Worm (Caenorhabditis elegans) whole organism, late embryonic: ENCODE data around the gene bnc-1.

Source experiments
- ceh-18 ChIP-seq: sonication (generic microtip); optimal IDR thresholded peaks from 2 replicates; lab custom pipeline; 2016; ENCODE audit warnings: missing genetic modification characterization, missing compliant biosample characterization
- ceh-9 ChIP-seq: sonication (generic microtip); optimal IDR thresholded peaks from 2 replicates; lab custom pipeline; 2016; ENCODE audit warnings: mild to moderate bottlenecking, missing genetic modification characterization, inconsistent platforms, missing compliant biosample characterization
- fax-1 ChIP-seq: sonication (generic microtip); optimal IDR thresholded peaks from 2 replicates; lab custom pipeline; 2016; ENCODE audit warnings: missing genotype, missing genetic modification characterization, missing compliant biosample characterization
- fkh-10 ChIP-seq: fragments of 150-350 bp; optimal IDR thresholded peaks from 2 replicates; lab custom pipeline; 2014; ENCODE audit warnings: missing biosample characterization, missing genetic modification reagents, missing genetic modification characterization
- hlh-30 ChIP-seq: sonication (generic microtip); optimal IDR thresholded peaks from 2 replicates; lab custom pipeline; 2017; ENCODE audit warnings: antibody characterized with exemption, missing genetic modification characterization, missing compliant biosample characterization; ENCODE audit not compliant: insufficient read depth
- madf-2 ChIP-seq: sonication (generic microtip); optimal IDR thresholded peaks from 2 replicates; lab custom pipeline; 2017; ENCODE audit warnings: missing genetic modification characterization, missing compliant biosample characterization
- pag-3 ChIP-seq: sonication (generic microtip); optimal IDR thresholded peaks from 2 replicates; lab custom pipeline; 2016; ENCODE audit warnings: missing compliant biosample characterization, missing genetic modification characterization, borderline replicate concordance
- sox-2 ChIP-seq: fragments of 200-800 bp; sonication (Bioruptor generic); IDR thresholded peaks from 2 replicates; pipeline ENCODE4 v1.3.6; 2022; ENCODE audit warnings: missing genetic modification reagents, missing genetic modification characterization, missing compliant biosample characterization
- unc-86 ChIP-seq: sonication (generic microtip); optimal IDR thresholded peaks from 2 replicates; lab custom pipeline; 2016; ENCODE audit warnings: missing genetic modification characterization, missing compliant biosample characterization

ce11 chrV:12296122-12296521, 19.3 kb upstream of the bnc-1 start:
- TF ChIP-seq madf-2 (tag; lab: Kevin White, UChicago): no peak
- no peak for TF ChIP-seq ceh-9
- no peak for TF ChIP-seq hlh-30 (tag; lab: Kevin White, UChicago)
- no peak for TF ChIP-seq ceh-18
- no peak for TF ChIP-seq unc-86
- no peak for TF ChIP-seq fax-1
- no peak for TF ChIP-seq fkh-10
- no peak for TF ChIP-seq pag-3 (tag; lab: Kevin White, UChicago)
- TF ChIP-seq sox-2 (GFP tag; lab: Robert Waterston, UW): no peak
